Fruit fly (Drosophila melanogaster): ENCODE data around the gene PICK1.

PICK1 gene

DNA sequence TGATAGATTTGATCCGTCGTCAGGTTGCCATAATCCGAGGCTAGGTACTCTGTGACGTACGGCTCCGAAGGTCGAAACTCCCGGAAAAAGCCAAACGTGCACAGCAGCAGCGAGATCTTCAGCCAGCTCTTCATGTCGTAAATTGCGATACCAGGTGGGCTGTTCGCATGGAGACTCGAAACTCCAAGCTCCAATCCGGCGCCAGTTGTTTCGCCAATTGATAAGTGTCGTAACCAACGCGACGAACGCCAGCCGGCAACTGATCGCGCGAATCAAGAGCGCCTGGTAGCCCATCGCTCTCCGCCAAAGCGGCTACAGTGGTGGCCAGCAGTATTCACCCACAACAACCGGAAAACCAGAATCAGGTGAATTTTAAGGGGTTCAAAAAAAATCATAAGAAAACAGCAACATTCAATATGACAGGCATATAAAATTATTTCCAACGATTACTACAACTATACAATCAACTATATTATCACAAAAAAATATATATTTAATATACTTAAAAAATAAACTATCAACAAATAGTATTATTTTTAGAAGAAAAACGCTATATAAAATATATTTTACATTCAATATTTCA, 5.6 kb downstream of the PICK1 start, which contains the start of gene CG17036 (continued):
- TF ChIP-seq CG4707 (GFP tag; optimal IDR thresholded peaks at IDR 0.05): no peak
- TF ChIP-seq CG18599 (GFP tag; optimal IDR thresholded peaks at IDR 0.05): peak; percentile 32
- no peak for TF ChIP-seq HLH54F (GFP tag; optimal IDR thresholded peaks at IDR 0.05)
- no peak for TF ChIP-seq pb (GFP tag; optimal IDR thresholded peaks at IDR 0.05)
- no peak for TF ChIP-seq Asciz (GFP tag; optimal IDR thresholded peaks at IDR 0.05)
- TF ChIP-seq GATAe (GFP tag; conservative IDR thresholded peaks at IDR 0.05): no peak
- TF ChIP-seq Rfx (GFP tag; IDR thresholded peaks at IDR 0.05): peak; percentile 66
- peak; percentile 26 for TF ChIP-seq CG2120 (GFP tag; optimal IDR thresholded peaks at IDR 0.05)
- no peak for TF ChIP-seq Gsc (GFP tag; IDR thresholded peaks at IDR 0.05)
- TF ChIP-seq Nf-YA (GFP tag; IDR thresholded peaks at IDR 0.05): no peak
- no peak for TF ChIP-seq Poxn (GFP tag; IDR thresholded peaks at IDR 0.05)
- TF ChIP-seq CG10462 (GFP tag; optimal IDR thresholded peaks at IDR 0.05): no peak
- TF ChIP-seq ind (GFP tag; optimal IDR thresholded peaks at IDR 0.05): peak; percentile 43
- TF ChIP-seq caup (GFP tag; optimal IDR thresholded peaks at IDR 0.05; ENCODE audit: severe bottlenecking): peak; percentile 33
- no peak for TF ChIP-seq dm (GFP tag; optimal IDR thresholded peaks at IDR 0.05)
- TF ChIP-seq CG3163 (GFP tag; optimal IDR thresholded peaks at IDR 0.05): no peak
- no peak for TF ChIP-seq CG4820 (GFP tag; optimal IDR thresholded peaks at IDR 0.05)
- peak; percentile 10 for TF ChIP-seq Usf (GFP tag; optimal IDR thresholded peaks at IDR 0.05)
- TF ChIP-seq ham (GFP tag; IDR thresholded peaks at IDR 0.05): peak; percentile 17; the same call in 1 of the 2 replicates
- no peak for TF ChIP-seq E2f2 (GFP tag; IDR thresholded peaks at IDR 0.05)
- TF ChIP-seq CG14014 (GFP tag; IDR thresholded peaks at IDR 0.05): peak; percentile 55
- TF ChIP-seq CG13775 (GFP tag; optimal IDR thresholded peaks at IDR 0.05): peak; percentile 47
- TF ChIP-seq ro (GFP tag; IDR thresholded peaks at IDR 0.05): no peak
- peak; percentile 34 for TF ChIP-seq cwo (GFP tag; optimal IDR thresholded peaks at IDR 0.05)
- no peak for TF ChIP-seq sna (GFP tag; IDR thresholded peaks at IDR 0.05; ENCODE audit: partially characterized antibody)
- TF ChIP-seq phol (tag; optimal IDR thresholded peaks at IDR 0.05): peak; percentile 23
- TF ChIP-seq lilli (GFP tag; optimal IDR thresholded peaks at IDR 0.05): no peak
- no peak for TF ChIP-seq CG4360 (GFP tag; IDR thresholded peaks at IDR 0.05)
- TF ChIP-seq gro (GFP tag; optimal IDR thresholded peaks at IDR 0.05): no peak
- peak; percentile 7 for TF ChIP-seq CG1233 (GFP tag; optimal IDR thresholded peaks at IDR 0.05)
- no peak for TF ChIP-seq CG14710 (tag; optimal IDR thresholded peaks at IDR 0.05)
- TF ChIP-seq fd96Cb (tag; optimal IDR thresholded peaks at IDR 0.05): no peak
- no peak for TF ChIP-seq sr (GFP tag; IDR thresholded peaks at IDR 0.05)
- peak; percentile 64 for TF ChIP-seq slbo (GFP tag; IDR thresholded peaks at IDR 0.05)
- TF ChIP-seq MESR4 (GFP tag; optimal IDR thresholded peaks at IDR 0.05): no peak
- TF ChIP-seq sisA (GFP tag; IDR thresholded peaks at IDR 0.05): no peak
- no peak for TF ChIP-seq gce (GFP tag; IDR thresholded peaks at IDR 0.05)
- no peak for TF ChIP-seq CkIIα-i1 (GFP tag; IDR thresholded peaks at IDR 0.05)
- TF ChIP-seq tx (GFP tag; optimal IDR thresholded peaks at IDR 0.05): no peak
- 0 out of 4 replicates have a peak, but pooled peaks have one; percentile 51 for TF ChIP-seq chinmo (GFP tag; IDR thresholded peaks at IDR 0.05; ENCODE audit: partially characterized antibody)
- no peak for TF ChIP-seq hbn (GFP tag; IDR thresholded peaks at IDR 0.05; ENCODE audit: partially characterized antibody)
- TF ChIP-seq hkb (optimal IDR thresholded peaks at IDR 0.05): no peak
- TF ChIP-seq hkb (GFP tag; IDR thresholded peaks at IDR 0.05): 0 out of 2 replicates have a peak, but pooled peaks have one; percentile 17
- no peak for TF ChIP-seq Scr (GFP tag; IDR thresholded peaks at IDR 0.05; ENCODE audit: partially characterized antibody)
- no peak for TF ChIP-seq CG14965 (GFP tag; optimal IDR thresholded peaks at IDR 0.05; ENCODE audit: borderline replicate concordance)
- TF ChIP-seq Aef1 (GFP tag; IDR thresholded peaks at IDR 0.05): no peak
- no peak for TF ChIP-seq CG30020 (tag; optimal IDR thresholded peaks at IDR 0.05)
- no peak for TF ChIP-seq CG7372 (GFP tag; IDR thresholded peaks at IDR 0.05)
- TF ChIP-seq CG30431 (GFP tag; optimal IDR thresholded peaks at IDR 0.05): no peak
- TF ChIP-seq CG4328 (GFP tag; optimal IDR thresholded peaks at IDR 0.05): peak; percentile 6
- TF ChIP-seq Elba2 (GFP tag; optimal IDR thresholded peaks at IDR 0.05): no peak
